Worm (Caenorhabditis elegans) whole organism, young adult: Measurements from ENCODE around the gene Y32F6A.5.

Experiments used
- B0019.2 ChIP-seq: fragments of 200-800 bp; sonication (Bioruptor generic); conservative IDR thresholded peaks from 2 replicates; pipeline ENCODE4 v1.3.6; 2022; ENCODE audit warnings: missing genetic modification reagents, missing genetic modification characterization, missing compliant biosample characterization
- B0035.1 ChIP-seq: sonication (generic microtip); optimal IDR thresholded peaks from 2 replicates; lab custom pipeline; 2016; ENCODE audit warnings: missing genetic modification characterization, mild to moderate bottlenecking, missing compliant biosample characterization, missing genotype, missing genetic modification reagents
- F23B12.7 ChIP-seq: sonication (generic microtip); optimal IDR thresholded peaks from 2 replicates; lab custom pipeline; 2017; ENCODE audit warnings: missing genetic modification characterization, mild to moderate bottlenecking, missing compliant biosample characterization, antibody characterized with exemption, moderate library complexity; ENCODE audit not compliant: insufficient read depth
- T26A5.8 ChIP-seq: sonication (generic microtip); optimal IDR thresholded peaks from 2 replicates; lab custom pipeline; 2016; ENCODE audit warnings: missing genetic modification characterization, missing compliant biosample characterization
- Y79H2A.3 ChIP-seq: fragments of 200-800 bp; sonication (Bioruptor generic); conservative IDR thresholded peaks from 2 replicates; pipeline ENCODE4 v1.3.6; 2022; ENCODE audit warnings: missing genetic modification reagents, missing genetic modification characterization, missing compliant biosample characterization
- Y95B8A.8 ChIP-seq: fragments of 200-800 bp; sonication (Bioruptor generic); IDR thresholded peaks from 2 replicates; pipeline ENCODE4 v1.3.6; 2022; ENCODE audit warnings: missing genetic modification reagents, missing genetic modification characterization, missing compliant biosample characterization
- ZK185.1 ChIP-seq: sonication (generic microtip); optimal IDR thresholded peaks from 2 replicates; lab custom pipeline; 2016; ENCODE audit warnings: mild to moderate bottlenecking, missing genetic modification characterization, missing compliant biosample characterization; ENCODE audit not compliant: poor library complexity, severe bottlenecking
- aptf-3 ChIP-seq: fragments of 200-800 bp; sonication (Bioruptor generic); IDR thresholded peaks from 2 replicates; pipeline ENCODE4 v1.3.6; 2022; ENCODE audit warnings: missing genetic modification characterization, missing compliant biosample characterization
- atf-7 ChIP-seq: sonication (generic microtip); optimal IDR thresholded peaks from 2 replicates; lab custom pipeline; 2017; ENCODE audit warnings: mild to moderate bottlenecking, missing genetic modification characterization, missing compliant biosample characterization
- cebp-1 ChIP-seq, 2 experiments: fragments of 200-800 bp in 1 of 2; sonication (Bioruptor generic) in 1 of 2; sonication (generic microtip) in 1 of 2; IDR thresholded peaks in 1 of 2; optimal IDR thresholded peaks in 1 of 2; 2 replicates each; pipeline versions ENCODE4 v1.3.6 to Lab custom; 2017 to 2022; ENCODE audit warnings: missing compliant biosample characterization in 2 of 2, missing genetic modification characterization in 2 of 2, mild to moderate bottlenecking in 1 of 2, missing genetic modification reagents in 1 of 2, moderate library complexity in 1 of 2
- chd-7 ChIP-seq: sonication (generic microtip); optimal IDR thresholded peaks from 2 replicates; lab custom pipeline; 2016; ENCODE audit warnings: mild to moderate bottlenecking, missing genetic modification characterization, moderate library complexity, missing compliant biosample characterization
- dox-1 ChIP-seq: fragments of 200-800 bp; sonication (Bioruptor generic); IDR thresholded peaks from 2 replicates; pipeline ENCODE4 v1.3.6; 2022; ENCODE audit warnings: missing genetic modification reagents, missing genetic modification characterization, missing compliant biosample characterization
- dpl-1 ChIP-seq: fragments of 150-350 bp; optimal IDR thresholded peaks from 2 replicates; lab custom pipeline; 2014; ENCODE audit warnings: missing biosample characterization, missing genetic modification reagents, missing genetic modification characterization
- efl-1 ChIP-seq: fragments of 150-350 bp; optimal IDR thresholded peaks from 2 replicates; lab custom pipeline; 2014; ENCODE audit warnings: missing biosample characterization, missing genetic modification reagents, missing genetic modification characterization
- ets-4 ChIP-seq: fragments of 200-800 bp; sonication (Bioruptor generic); optimal IDR thresholded peaks from 2 replicates; lab custom pipeline; 2018; ENCODE audit warnings: mild to moderate bottlenecking, missing genetic modification characterization, missing compliant biosample characterization
- fkh-3 ChIP-seq: sonication (generic microtip); optimal IDR thresholded peaks from 2 replicates; lab custom pipeline; 2016; ENCODE audit warnings: mild to moderate bottlenecking, missing genetic modification characterization, missing compliant biosample characterization
- him-1 ChIP-seq: sonication (generic microtip); optimal IDR thresholded peaks from 2 replicates; lab custom pipeline; 2016; ENCODE audit warnings: missing genotype, missing genetic modification reagents, missing genetic modification characterization, missing compliant biosample characterization
- lin-54 ChIP-seq: fragments of 200-800 bp; sonication (Bioruptor generic); optimal IDR thresholded peaks from 2 replicates; lab custom pipeline; 2018; ENCODE audit warnings: mild to moderate bottlenecking, missing genetic modification characterization, missing compliant biosample characterization
- lir-1 ChIP-seq: fragments of 200-800 bp; sonication (Bioruptor generic); conservative IDR thresholded peaks from 2 replicates; pipeline ENCODE4 v1.3.6; 2022; ENCODE audit warnings: missing genetic modification reagents, missing genetic modification characterization, missing compliant biosample characterization
- lsl-1 ChIP-seq: fragments of 200-800 bp; sonication (Bioruptor generic); optimal IDR thresholded peaks from 2 replicates; lab custom pipeline; 2018; ENCODE audit warnings: mild to moderate bottlenecking, missing genetic modification characterization, moderate library complexity, missing compliant biosample characterization
- lsy-27 ChIP-seq: sonication (generic microtip); optimal IDR thresholded peaks from 2 replicates; lab custom pipeline; 2017; ENCODE audit warnings: missing genetic modification characterization, mild to moderate bottlenecking, missing compliant biosample characterization, antibody characterized with exemption, missing genotype, borderline replicate concordance; ENCODE audit not compliant: insufficient read depth
- madf-6 ChIP-seq: fragments of 200-800 bp; sonication (Bioruptor generic); IDR thresholded peaks from 2 replicates; pipeline ENCODE4 v1.3.6; 2022; ENCODE audit warnings: missing genetic modification reagents, missing genetic modification characterization, missing compliant biosample characterization
- nhr-179 ChIP-seq: sonication (generic microtip); optimal IDR thresholded peaks from 2 replicates; lab custom pipeline; 2016; ENCODE audit warnings: mild to moderate bottlenecking, missing genetic modification characterization, missing compliant biosample characterization
- nhr-27 ChIP-seq: fragments of 200-800 bp; sonication (Bioruptor generic); optimal IDR thresholded peaks from 2 replicates; lab custom pipeline; 2018; ENCODE audit warnings: mild to moderate bottlenecking, missing genetic modification characterization, moderate library complexity, missing compliant biosample characterization
- nhr-80 ChIP-seq: sonication (generic microtip); optimal IDR thresholded peaks from 2 replicates; lab custom pipeline; 2016; ENCODE audit warnings: missing genetic modification characterization, missing compliant biosample characterization
- pbrm-1 ChIP-seq: fragments of 200-800 bp; sonication (Bioruptor generic); IDR thresholded peaks from 2 replicates; pipeline ENCODE4 v1.3.6; 2022; ENCODE audit warnings: missing genetic modification reagents, missing genetic modification characterization, missing compliant biosample characterization
- pha-4 ChIP-seq: fragments of 150-350 bp; sonication (generic microtip); optimal IDR thresholded peaks from 2 replicates; lab custom pipeline; 2014; ENCODE audit warnings: missing biosample characterization, missing genetic modification reagents, missing genetic modification characterization
- sdz-38 ChIP-seq: sonication (generic microtip); optimal IDR thresholded peaks from 2 replicates; lab custom pipeline; 2016; ENCODE audit warnings: missing genotype, missing genetic modification characterization, missing compliant biosample characterization
- snpc-1.3 ChIP-seq: sonication (generic microtip); optimal IDR thresholded peaks from 2 replicates; lab custom pipeline; 2017; ENCODE audit warnings: missing genetic modification characterization, mild to moderate bottlenecking, missing compliant biosample characterization, antibody characterized with exemption, moderate library complexity, missing genotype, missing genetic modification reagents; ENCODE audit not compliant: insufficient read depth
- tlf-1 ChIP-seq: fragments of 200-800 bp; sonication (Bioruptor generic); optimal IDR thresholded peaks from 2 replicates; lab custom pipeline; 2018; ENCODE audit warnings: mild to moderate bottlenecking, missing genetic modification characterization, missing compliant biosample characterization
- xnd-1 ChIP-seq: sonication (generic microtip); optimal IDR thresholded peaks from 2 replicates; lab custom pipeline; 2016; ENCODE audit warnings: missing genotype, missing genetic modification reagents, missing genetic modification characterization, missing compliant biosample characterization
- zim-3 ChIP-seq: sonication (generic microtip); optimal IDR thresholded peaks from 2 replicates; lab custom pipeline; 2017; ENCODE audit warnings: mild to moderate bottlenecking, missing genetic modification characterization, moderate library complexity, missing compliant biosample characterization
- ztf-22 ChIP-seq: fragments of 200-800 bp; sonication (Bioruptor generic); optimal IDR thresholded peaks from 2 replicates; lab custom pipeline; 2018; ENCODE audit warnings: mild to moderate bottlenecking, missing genetic modification characterization, moderate library complexity, missing compliant biosample characterization
- ztf-3 ChIP-seq: fragments of 200-800 bp; sonication (Bioruptor generic); optimal IDR thresholded peaks from 2 replicates; lab custom pipeline; 2018; ENCODE audit warnings: mild to moderate bottlenecking, missing genetic modification characterization, missing compliant biosample characterization

Y32F6A.5 gene

DNA sequence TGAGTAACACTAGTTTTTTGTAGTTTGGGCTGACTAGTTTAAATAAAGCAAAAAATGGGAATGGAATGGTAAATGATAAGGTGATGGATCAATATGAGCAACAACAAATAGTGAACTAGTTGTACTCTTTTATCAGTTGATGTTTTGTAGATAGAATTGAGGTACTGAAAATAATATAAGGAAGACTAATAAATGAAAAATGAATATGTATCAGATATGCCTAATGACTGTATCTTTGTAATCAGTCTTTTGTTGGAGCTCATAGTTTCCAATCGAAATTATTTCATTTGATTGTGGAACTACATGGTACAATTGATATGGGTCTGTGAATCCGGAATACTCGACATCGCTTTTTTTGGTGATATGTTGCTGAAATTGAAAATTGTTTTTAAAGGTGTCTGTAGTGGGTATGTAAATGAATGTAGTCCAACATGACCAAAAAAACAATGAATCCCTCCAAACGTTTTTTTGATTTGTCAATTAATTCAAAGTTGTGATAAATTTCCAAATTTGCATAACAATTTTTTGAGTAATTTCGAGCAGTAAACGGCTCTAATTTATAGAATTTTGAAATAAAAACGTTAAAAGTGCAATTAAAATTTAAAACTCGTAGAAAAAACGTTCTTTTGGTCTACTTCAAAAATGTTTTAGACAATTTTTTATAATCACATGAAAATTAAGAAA lies 43.2 kb downstream of the Y32F6A.5 start, which contains the start of gene F15H10.12:
Gene F15H10.12 (minus strand): TSS at position 51 of the 684 bp plus-strand sequence.
- TF ChIP-seq Y79H2A.3 (no peak), aptf-3 (GFP tag; lab: Robert Waterston, UW) (no peak), pbrm-1 (GFP tag; lab: Robert Waterston, UW) (no peak), xnd-1 (no peak), B0019.2 (no peak), dpl-1 (GFP tag; lab: Kevin White, UChicago) (no peak), F23B12.7 (tag; lab: Kevin White, UChicago) (no peak)
- TF ChIP-seq, all 124 proteins: peak for 0

DNA sequence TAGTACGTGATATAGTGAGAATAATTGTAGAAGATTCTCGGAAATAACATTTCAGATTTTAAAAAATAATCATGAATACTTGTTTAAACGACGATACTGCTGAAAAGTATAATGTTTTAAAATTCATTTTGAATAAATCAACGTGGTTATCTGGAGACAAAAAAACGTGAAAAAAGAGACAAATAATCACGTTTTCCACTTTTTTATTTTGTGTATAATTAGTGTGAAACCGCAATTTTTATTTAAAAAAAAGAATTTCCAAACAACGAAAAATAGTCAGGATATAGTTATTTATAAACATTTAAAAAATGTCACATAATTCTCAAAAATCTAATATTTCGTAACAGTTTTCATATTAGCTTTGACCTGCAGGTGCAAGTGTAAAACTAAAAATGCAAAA lies 47.1 kb downstream of the Y32F6A.5 start, which contains the start of gene F15H10.7:
Gene F15H10.7 (minus strand): TSS at position 101 of the 400 bp plus-strand sequence.
- TF ChIP-seq chd-7 (tag; lab: Kevin White, UChicago) (no peak), dox-1 (no peak), lsy-27 (tag; lab: Kevin White, UChicago) (no peak), lir-1 (no peak)
- TF ChIP-seq, all 124 proteins: peak for 0

DNA sequence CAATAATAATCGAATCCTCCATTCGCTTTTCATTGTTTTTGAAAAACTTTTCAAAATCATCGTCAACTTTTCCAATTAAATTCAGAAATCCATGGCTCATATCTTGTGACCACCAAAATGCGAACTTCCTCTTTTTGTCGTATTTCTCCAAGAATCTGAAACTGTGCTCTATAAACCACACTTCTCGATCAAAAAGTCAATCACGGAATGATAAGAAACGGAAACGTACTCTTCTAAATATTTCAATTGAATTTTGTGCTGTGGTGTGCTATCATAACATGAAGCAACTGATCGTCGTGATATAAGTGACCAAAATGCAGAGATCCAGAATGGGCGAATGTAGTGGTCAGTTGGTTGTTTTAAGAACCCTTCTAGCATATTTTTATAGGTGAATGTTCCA lies 48.7 kb downstream of the Y32F6A.5 start:
- TF ChIP-seq nhr-80 (tag; lab: Kevin White, UChicago) (peak; percentile 74), ztf-3 (GFP tag; lab: Kevin White, UChicago) (no peak)

DNA sequence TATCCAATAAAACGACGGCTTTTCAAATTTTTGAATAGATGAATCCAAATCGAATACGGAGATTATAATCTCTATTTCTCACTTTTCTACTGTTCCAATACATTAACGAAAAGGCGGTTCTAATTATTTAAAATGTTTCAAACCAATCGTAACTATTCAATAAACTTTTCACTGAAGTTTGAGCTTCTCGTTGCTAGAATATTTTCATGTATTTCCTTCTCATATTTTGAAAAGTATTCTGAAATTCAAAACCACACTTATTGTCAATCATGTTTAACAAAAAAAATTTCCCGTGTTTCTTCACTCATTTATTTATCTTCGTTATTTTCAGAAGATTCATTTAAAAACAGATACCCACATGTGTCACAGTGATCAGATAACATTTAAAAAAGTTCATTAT lies 50.6 kb downstream of the Y32F6A.5 start, which contains the start of gene F15H10.8:
Gene F15H10.8 (minus strand): TSS at position 101 of the 400 bp plus-strand sequence.
- TF ChIP-seq sdz-38 (tag; lab: Kevin White, UChicago) (no peak), nhr-179 (tag; lab: Kevin White, UChicago) (no peak), nhr-27 (tag; lab: Kevin White, UChicago) (no peak), fkh-3 (no peak), lsy-27 (tag; lab: Kevin White, UChicago) (no peak), efl-1 (GFP tag; lab: Kevin White, UChicago) (no peak), lin-54 (GFP tag; lab: Kevin White, UChicago) (no peak), pha-4 (tag; lab: Kevin White, UChicago) (no peak), lsl-1 (GFP tag; lab: Kevin White, UChicago) (no peak), ZK185.1 (tag; lab: Kevin White, UChicago) (no peak), pbrm-1 (GFP tag; lab: Robert Waterston, UW) (no peak), atf-7 (tag; lab: Kevin White, UChicago) (no peak), ztf-22 (GFP tag; lab: Kevin White, UChicago) (no peak), madf-6 (GFP tag; lab: Robert Waterston, UW) (no peak), Y95B8A.8 (GFP tag; lab: Robert Waterston, UW) (no peak), him-1 (tag; lab: Kevin White, UChicago) (no peak), B0035.1 (tag; lab: Kevin White, UChicago) (no peak), T26A5.8 (tag; lab: Kevin White, UChicago) (no peak), tlf-1 (GFP tag; lab: Kevin White, UChicago) (no peak)
- TF ChIP-seq, all 124 proteins: peak for 0

DNA sequence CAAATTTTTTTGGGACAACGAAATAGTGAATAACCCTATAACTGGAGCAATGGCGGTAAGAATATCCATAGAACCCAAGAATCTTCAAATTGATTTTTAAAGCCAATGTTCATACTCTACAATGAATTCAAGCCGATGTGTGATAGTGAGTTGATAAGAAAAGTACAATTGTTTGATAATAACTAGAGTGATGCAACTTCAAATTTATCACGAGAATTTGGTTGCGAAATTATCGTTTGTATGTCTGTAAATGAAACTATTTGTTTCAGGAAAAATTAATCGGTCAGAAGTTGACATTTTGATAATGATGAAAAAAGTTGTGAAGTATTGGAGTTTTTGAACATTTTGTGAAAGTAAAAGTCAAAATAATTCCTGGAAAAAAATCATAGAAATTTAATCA lies 54.1 kb downstream of the Y32F6A.5 start:
- TF ChIP-seq ets-4 (GFP tag; lab: Kevin White, UChicago): peak; percentile 32
- TF ChIP-seq lsy-27 (tag; lab: Kevin White, UChicago): no peak
- TF ChIP-seq zim-3: no peak
- TF ChIP-seq nhr-80 (tag; lab: Kevin White, UChicago): peak; percentile 93
- peak; percentile 84 for TF ChIP-seq cebp-1 (GFP tag; IDR thresholded peaks at IDR 0.05; lab: Robert Waterston, UW)
- TF ChIP-seq cebp-1 (tag; optimal IDR thresholded peaks at IDR 0.05; lab: Kevin White, UChicago): peak; percentile 86
- no peak for TF ChIP-seq snpc-1.3 (tag; lab: Kevin White, UChicago)
